Worm (Caenorhabditis elegans) whole organism, young adult: Measurements from ENCODE around the gene nhr-86.

Experiments used
- B0035.1 ChIP-seq: sonication (generic microtip); optimal IDR thresholded peaks from 2 replicates; lab custom pipeline; 2016; ENCODE audit warnings: missing genetic modification characterization, mild to moderate bottlenecking, missing compliant biosample characterization, missing genotype, missing genetic modification reagents
- F33H1.4 ChIP-seq: fragments of 200-800 bp; sonication (Bioruptor generic); IDR thresholded peaks from 2 replicates; pipeline ENCODE4 v1.3.6; 2022; ENCODE audit warnings: missing genetic modification reagents, missing genetic modification characterization, missing compliant biosample characterization
- F57C9.4 ChIP-seq: sonication (generic microtip); optimal IDR thresholded peaks from 2 replicates; lab custom pipeline; 2017; ENCODE audit warnings: mild to moderate bottlenecking, missing genetic modification characterization, missing compliant biosample characterization
- T26A5.8 ChIP-seq: sonication (generic microtip); optimal IDR thresholded peaks from 2 replicates; lab custom pipeline; 2016; ENCODE audit warnings: missing genetic modification characterization, missing compliant biosample characterization
- Y53G8AR.9 ChIP-seq: fragments of 200-800 bp; sonication (Bioruptor generic); conservative IDR thresholded peaks from 2 replicates; pipeline ENCODE4 v1.3.6; 2022; ENCODE audit warnings: missing genetic modification reagents, missing genetic modification characterization, missing compliant biosample characterization
- Y56A3A.18 ChIP-seq: fragments of 200-800 bp; sonication (Bioruptor generic); IDR thresholded peaks from 2 replicates; pipeline ENCODE4 v1.3.6; 2022; ENCODE audit warnings: missing genetic modification reagents, missing genetic modification characterization, missing compliant biosample characterization
- Y79H2A.3 ChIP-seq: fragments of 200-800 bp; sonication (Bioruptor generic); conservative IDR thresholded peaks from 2 replicates; pipeline ENCODE4 v1.3.6; 2022; ENCODE audit warnings: missing genetic modification reagents, missing genetic modification characterization, missing compliant biosample characterization
- akir-1 ChIP-seq: fragments of 200-800 bp; sonication (Bioruptor generic); optimal IDR thresholded peaks from 2 replicates; lab custom pipeline; 2018; ENCODE audit warnings: mild to moderate bottlenecking, missing genetic modification characterization, moderate library complexity, missing compliant biosample characterization
- ama-1 ChIP-seq, 3 experiments: fragments of 150-350 bp in 1 of 3; sonication (generic microtip) in 2 of 3; optimal IDR thresholded peaks; 2 replicates each; lab custom pipeline; 2014 to 2018; ENCODE audit warnings: missing biosample characterization in 2 of 3, missing genetic modification characterization in 2 of 3, missing genetic modification reagents in 2 of 3
- aptf-2 ChIP-seq: fragments of 200-800 bp; sonication (Bioruptor generic); conservative IDR thresholded peaks from 2 replicates; pipeline ENCODE4 v1.3.6; 2022; ENCODE audit warnings: missing genetic modification reagents, missing genetic modification characterization, missing compliant biosample characterization
- atf-7 ChIP-seq: sonication (generic microtip); optimal IDR thresholded peaks from 2 replicates; lab custom pipeline; 2017; ENCODE audit warnings: mild to moderate bottlenecking, missing genetic modification characterization, missing compliant biosample characterization
- athp-1 ChIP-seq: sonication (generic microtip); optimal IDR thresholded peaks from 2 replicates; lab custom pipeline; 2017; ENCODE audit warnings: mild to moderate bottlenecking, missing genetic modification characterization, missing compliant biosample characterization
- attf-3 ChIP-seq: fragments of 200-800 bp; sonication (Bioruptor generic); conservative IDR thresholded peaks from 2 replicates; pipeline ENCODE4 v1.3.6; 2022; ENCODE audit warnings: missing genetic modification reagents, missing genetic modification characterization, missing compliant biosample characterization
- bed-2 ChIP-seq: fragments of 200-800 bp; sonication (Bioruptor generic); IDR thresholded peaks from 2 replicates; pipeline ENCODE4 v1.3.6; 2022; ENCODE audit warnings: missing genetic modification reagents, missing genetic modification characterization, missing compliant biosample characterization
- ccch-3 ChIP-seq: fragments of 200-800 bp; sonication (Bioruptor generic); optimal IDR thresholded peaks from 2 replicates; lab custom pipeline; 2018; ENCODE audit warnings: mild to moderate bottlenecking, missing genetic modification characterization, missing compliant biosample characterization
- ceh-100 ChIP-seq: fragments of 200-800 bp; sonication (Bioruptor generic); IDR thresholded peaks from 2 replicates; pipeline ENCODE4 v1.3.6; 2022; ENCODE audit warnings: missing genetic modification reagents, missing genetic modification characterization, missing compliant biosample characterization
- ceh-91 ChIP-seq: fragments of 200-800 bp; sonication (Bioruptor generic); IDR thresholded peaks from 2 replicates; pipeline ENCODE4 v1.3.6; 2022; ENCODE audit warnings: missing genetic modification reagents, missing genetic modification characterization, missing compliant biosample characterization
- chd-7 ChIP-seq: sonication (generic microtip); optimal IDR thresholded peaks from 2 replicates; lab custom pipeline; 2016; ENCODE audit warnings: mild to moderate bottlenecking, missing genetic modification characterization, moderate library complexity, missing compliant biosample characterization
- efl-1 ChIP-seq: fragments of 150-350 bp; optimal IDR thresholded peaks from 2 replicates; lab custom pipeline; 2014; ENCODE audit warnings: missing biosample characterization, missing genetic modification reagents, missing genetic modification characterization
- egl-18 ChIP-seq: fragments of 200-800 bp; sonication (Bioruptor generic); IDR thresholded peaks from 2 replicates; pipeline ENCODE4 v1.3.6; 2022; ENCODE audit warnings: missing genetic modification reagents, missing genetic modification characterization, missing compliant biosample characterization
- egl-44 ChIP-seq: fragments of 200-800 bp; sonication (Bioruptor generic); IDR thresholded peaks from 2 replicates; pipeline ENCODE4 v1.3.6; 2022; ENCODE audit warnings: missing genetic modification reagents, missing genetic modification characterization, missing compliant biosample characterization
- egrh-3 ChIP-seq: fragments of 200-800 bp; sonication (Bioruptor generic); IDR thresholded peaks from 2 replicates; pipeline ENCODE4 v1.3.6; 2022; ENCODE audit warnings: missing genetic modification reagents, missing genetic modification characterization, missing compliant biosample characterization
- ekl-4 ChIP-seq: fragments of 200-800 bp; sonication (Bioruptor generic); IDR thresholded peaks from 2 replicates; pipeline ENCODE4 v1.3.6; 2022; ENCODE audit warnings: missing genetic modification reagents, missing genetic modification characterization, missing compliant biosample characterization
- fkh-3 ChIP-seq: sonication (generic microtip); optimal IDR thresholded peaks from 2 replicates; lab custom pipeline; 2016; ENCODE audit warnings: mild to moderate bottlenecking, missing genetic modification characterization, missing compliant biosample characterization
- gei-17 ChIP-seq: fragments of 200-800 bp; sonication (Bioruptor generic); optimal IDR thresholded peaks from 2 replicates; lab custom pipeline; 2018; ENCODE audit warnings: mild to moderate bottlenecking, missing genetic modification characterization, missing compliant biosample characterization
- him-1 ChIP-seq: sonication (generic microtip); optimal IDR thresholded peaks from 2 replicates; lab custom pipeline; 2016; ENCODE audit warnings: missing genotype, missing genetic modification reagents, missing genetic modification characterization, missing compliant biosample characterization
- hmg-1.2 ChIP-seq: fragments of 200-800 bp; sonication (Bioruptor generic); IDR thresholded peaks from 2 replicates; pipeline ENCODE4 v1.3.6; 2022; ENCODE audit warnings: missing genetic modification reagents, missing genetic modification characterization, missing compliant biosample characterization
- lag-1 ChIP-seq: fragments of 200-800 bp; sonication (Bioruptor generic); IDR thresholded peaks from 2 replicates; pipeline ENCODE4 v1.3.6; 2022; ENCODE audit warnings: missing genetic modification reagents, missing genetic modification characterization, missing compliant biosample characterization
- let-526 ChIP-seq: fragments of 200-800 bp; sonication (Bioruptor generic); IDR thresholded peaks from 2 replicates; pipeline ENCODE4 v1.3.6; 2022; ENCODE audit warnings: missing genetic modification reagents, missing genetic modification characterization, missing compliant biosample characterization
- lin-35 ChIP-seq, 3 experiments: fragments of 150-350 bp in 2 of 3; sonication (generic microtip) in 1 of 3; optimal IDR thresholded peaks; 2 replicates each; lab custom pipeline; 2014 to 2018; ENCODE audit warnings: missing biosample characterization in 3 of 3, missing genetic modification characterization in 3 of 3, missing genetic modification reagents in 3 of 3
- lir-1 ChIP-seq: fragments of 200-800 bp; sonication (Bioruptor generic); conservative IDR thresholded peaks from 2 replicates; pipeline ENCODE4 v1.3.6; 2022; ENCODE audit warnings: missing genetic modification reagents, missing genetic modification characterization, missing compliant biosample characterization
- madf-3 ChIP-seq: fragments of 200-800 bp; sonication (Bioruptor generic); IDR thresholded peaks from 2 replicates; pipeline ENCODE4 v1.3.6; 2022; ENCODE audit warnings: missing genetic modification reagents, missing genetic modification characterization, missing compliant biosample characterization
- madf-6 ChIP-seq: fragments of 200-800 bp; sonication (Bioruptor generic); IDR thresholded peaks from 2 replicates; pipeline ENCODE4 v1.3.6; 2022; ENCODE audit warnings: missing genetic modification reagents, missing genetic modification characterization, missing compliant biosample characterization
- pbrm-1 ChIP-seq: fragments of 200-800 bp; sonication (Bioruptor generic); IDR thresholded peaks from 2 replicates; pipeline ENCODE4 v1.3.6; 2022; ENCODE audit warnings: missing genetic modification reagents, missing genetic modification characterization, missing compliant biosample characterization
- somi-1 ChIP-seq: fragments of 200-800 bp; sonication (Bioruptor generic); optimal IDR thresholded peaks from 2 replicates; lab custom pipeline; 2018; ENCODE audit warnings: mild to moderate bottlenecking, missing genetic modification characterization, missing compliant biosample characterization
- sptf-2 ChIP-seq: fragments of 200-800 bp; sonication (Bioruptor generic); optimal IDR thresholded peaks from 2 replicates; lab custom pipeline; 2018; ENCODE audit warnings: mild to moderate bottlenecking, missing genetic modification characterization, missing compliant biosample characterization
- tlf-1 ChIP-seq: fragments of 200-800 bp; sonication (Bioruptor generic); optimal IDR thresholded peaks from 2 replicates; lab custom pipeline; 2018; ENCODE audit warnings: mild to moderate bottlenecking, missing genetic modification characterization, missing compliant biosample characterization
- unc-130 ChIP-seq: sonication (generic microtip); optimal IDR thresholded peaks from 2 replicates; lab custom pipeline; 2016; ENCODE audit warnings: missing genetic modification reagents, missing genetic modification characterization, missing compliant biosample characterization
- ztf-18 ChIP-seq: sonication (generic microtip); optimal IDR thresholded peaks from 2 replicates; lab custom pipeline; 2016; ENCODE audit warnings: missing genotype, mild to moderate bottlenecking, missing genetic modification characterization, missing compliant biosample characterization

The nhr-86 gene

DNA sequence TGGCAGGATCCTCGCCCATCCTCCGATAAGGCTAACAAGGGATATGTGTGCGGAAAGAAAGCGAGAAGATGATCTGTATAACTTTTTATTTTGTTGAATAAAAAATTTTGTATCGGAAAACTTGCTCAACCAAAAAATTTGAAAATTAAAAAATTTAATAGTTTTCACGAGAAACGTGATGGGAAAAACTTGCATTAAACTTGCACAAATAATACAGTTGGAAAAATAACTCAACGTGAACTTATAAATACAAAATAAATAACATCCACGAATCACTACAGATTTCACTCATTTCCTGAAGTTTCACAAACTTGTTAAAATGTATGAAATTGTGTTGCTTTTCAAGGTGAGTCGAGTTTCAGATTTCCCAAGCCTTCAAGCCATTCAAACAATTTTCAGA is 32.4 kb upstream of the nhr-86 start, which contains the start of gene F36F12.7:
Gene F36F12.7 (plus strand): TSS at position 301 of the 400 bp plus-strand sequence.
- no peak for TF ChIP-seq ceh-91 (GFP tag; lab: Robert Waterston, UW)
- no peak for TF ChIP-seq lir-1
- TF ChIP-seq bed-2 (GFP tag; lab: Robert Waterston, UW) = no peak
- TF ChIP-seq aptf-2 = no peak
- no peak for TF ChIP-seq Y79H2A.3 (GFP tag; lab: Robert Waterston, UW)
- no peak for TF ChIP-seq tlf-1 (GFP tag; lab: Kevin White, UChicago)
- no peak for TF ChIP-seq lin-35 (GFP tag; optimal IDR thresholded peaks at IDR 0.05; lab: Kevin White, UChicago)
- TF ChIP-seq let-526 (GFP tag; lab: Robert Waterston, UW) = no peak

DNA sequence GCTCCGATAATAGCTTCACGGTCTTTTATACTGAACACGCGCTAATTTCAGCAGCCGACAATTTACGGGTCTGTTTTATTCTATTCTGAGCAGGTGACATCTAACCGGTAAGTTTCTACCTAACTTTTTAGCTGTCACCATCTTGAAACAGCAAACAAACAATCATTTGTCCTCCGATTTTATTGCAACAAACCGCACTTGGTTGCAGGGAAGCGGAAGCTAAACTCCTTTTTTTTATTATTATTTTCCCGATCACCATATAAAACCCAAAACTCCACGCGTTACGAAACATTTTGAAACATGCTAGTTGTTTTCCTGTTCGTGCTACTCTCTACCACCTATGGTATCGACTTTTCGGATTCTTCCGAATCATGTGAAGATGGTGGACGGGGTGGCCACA is 31.0 kb upstream of the nhr-86 start, which contains the start of gene clec-208:
Gene clec-208 (plus strand): TSS at position 301 of the 400 bp plus-strand sequence.
- no peak for TF ChIP-seq pbrm-1
- no peak for TF ChIP-seq hmg-1.2 (GFP tag; lab: Robert Waterston, UW)
- TF ChIP-seq madf-3 = no peak
- TF ChIP-seq fkh-3 (tag; lab: Kevin White, UChicago) = no peak
- no peak for TF ChIP-seq sptf-2 (GFP tag; lab: Kevin White, UChicago)
- no peak for TF ChIP-seq attf-3 (GFP tag; lab: Robert Waterston, UW)
- no peak for TF ChIP-seq efl-1 (GFP tag; lab: Kevin White, UChicago)
- TF ChIP-seq lin-35 (GFP tag; optimal IDR thresholded peaks at IDR 0.05; lab: Kevin White, UChicago) = no peak
- TF ChIP-seq F57C9.4 (tag; lab: Kevin White, UChicago) = no peak
- TF ChIP-seq B0035.1 (tag; lab: Kevin White, UChicago) = no peak
- TF ChIP-seq akir-1 = no peak
- no peak for TF ChIP-seq ama-1 (optimal IDR thresholded peaks at IDR 0.05; lab: Kevin White, UChicago)
- no peak for TF ChIP-seq ama-1 (GFP tag; optimal IDR thresholded peaks at IDR 0.05; lab: Kevin White, UChicago)
- no peak for TF ChIP-seq egl-44 (GFP tag; lab: Robert Waterston, UW)
- no peak for TF ChIP-seq ceh-100 (GFP tag; lab: Robert Waterston, UW)
- no peak for TF ChIP-seq Y56A3A.18 (GFP tag; lab: Robert Waterston, UW)
- TF ChIP-seq Y79H2A.3 (GFP tag; lab: Robert Waterston, UW) = no peak
- TF ChIP-seq athp-1 (tag; lab: Kevin White, UChicago) = no peak

DNA sequence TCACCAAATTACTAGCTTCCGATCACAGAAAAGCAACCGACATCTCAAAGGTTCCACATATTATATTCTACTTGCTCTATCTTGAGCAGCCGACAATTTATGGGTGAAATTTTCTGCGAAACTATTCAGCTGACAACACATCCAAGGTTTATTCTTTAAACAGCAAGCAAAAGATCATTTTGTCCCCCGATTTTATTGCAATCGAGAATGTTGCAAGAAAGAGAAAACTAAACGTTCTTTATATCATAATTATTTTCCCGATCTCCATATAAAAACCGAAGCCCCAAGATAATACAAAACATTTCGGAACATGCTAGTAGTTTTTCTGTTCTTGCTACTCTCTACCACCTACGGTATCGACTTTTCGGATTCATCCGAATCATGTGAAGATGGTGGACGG is 29.1 kb upstream of the nhr-86 start, which contains the start of gene clec-207:
Gene clec-207 (plus strand): TSS at position 301 of the 400 bp plus-strand sequence.
- TF ChIP-seq F33H1.4 (GFP tag; lab: Robert Waterston, UW) (no peak), Y53G8AR.9 (no peak), atf-7 (tag; lab: Kevin White, UChicago) (no peak), unc-130 (no peak), T26A5.8 (tag; lab: Kevin White, UChicago) (no peak), ztf-18 (tag; lab: Kevin White, UChicago) (no peak), akir-1 (no peak), gei-17 (GFP tag; lab: Kevin White, UChicago) (no peak), ceh-100 (GFP tag; lab: Robert Waterston, UW) (no peak), madf-3 (no peak), egl-18 (GFP tag; lab: Robert Waterston, UW) (no peak), him-1 (tag; lab: Kevin White, UChicago) (no peak), ekl-4 (no peak), madf-6 (GFP tag; lab: Robert Waterston, UW) (no peak)

DNA sequence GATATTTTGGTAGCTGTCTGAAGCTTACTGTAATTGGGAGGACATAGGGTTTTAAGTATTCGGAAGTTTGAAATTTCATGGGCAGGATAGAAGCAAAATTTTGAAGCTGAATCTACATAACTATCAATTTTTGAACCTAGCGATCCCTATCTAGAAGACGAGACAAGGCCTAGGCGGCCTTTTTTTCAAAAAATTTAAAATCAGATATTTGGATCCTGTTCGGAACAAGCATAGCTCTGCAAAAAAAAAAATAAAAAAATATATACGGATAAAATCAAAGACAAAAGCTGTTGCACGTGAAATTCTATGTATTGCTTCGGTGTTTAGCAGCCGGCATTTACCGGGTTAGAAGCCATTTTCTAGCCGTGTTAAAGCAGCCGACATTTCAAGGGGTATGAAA is 28.6 kb upstream of the nhr-86 start, which contains the start of gene F36F12.2:
Gene F36F12.2 (minus strand): TSS at position 101 of the 400 bp plus-strand sequence.
- TF ChIP-seq chd-7 (tag; lab: Kevin White, UChicago) = no peak
- TF ChIP-seq ccch-3 (GFP tag; lab: Kevin White, UChicago) = no peak
- TF ChIP-seq somi-1 = no peak
- no peak for TF ChIP-seq Y53G8AR.9
- TF ChIP-seq lir-1 = no peak
- TF ChIP-seq egrh-3 (GFP tag; lab: Robert Waterston, UW) = no peak
- no peak for TF ChIP-seq atf-7 (tag; lab: Kevin White, UChicago)
- no peak for TF ChIP-seq lag-1 (GFP tag; lab: Robert Waterston, UW)
- TF ChIP-seq egl-18 (GFP tag; lab: Robert Waterston, UW) = no peak
